Fruit fly (Drosophila melanogaster) whole organism, wandering third instar larva: ENCODE data around the gene Elo68beta.

Experiments used
- HLH106 ChIP-seq: fragments of 200-800 bp; optimal IDR thresholded peaks from 3 replicates; lab custom pipeline; 2019; ENCODE audit warnings: missing biosample characterization, mild to moderate bottlenecking, missing genetic modification characterization, moderate library complexity
- brk ChIP-seq: fragments of 200-800 bp; sonication (Bioruptor generic); optimal IDR thresholded peaks from 2 replicates; lab custom pipeline; 2016; ENCODE audit warnings: missing biosample characterization, mild to moderate bottlenecking, missing genetic modification characterization
- pan ChIP-seq: fragments of >200 bp; optimal IDR thresholded peaks from 2 replicates; lab custom pipeline; 2017

DNA sequence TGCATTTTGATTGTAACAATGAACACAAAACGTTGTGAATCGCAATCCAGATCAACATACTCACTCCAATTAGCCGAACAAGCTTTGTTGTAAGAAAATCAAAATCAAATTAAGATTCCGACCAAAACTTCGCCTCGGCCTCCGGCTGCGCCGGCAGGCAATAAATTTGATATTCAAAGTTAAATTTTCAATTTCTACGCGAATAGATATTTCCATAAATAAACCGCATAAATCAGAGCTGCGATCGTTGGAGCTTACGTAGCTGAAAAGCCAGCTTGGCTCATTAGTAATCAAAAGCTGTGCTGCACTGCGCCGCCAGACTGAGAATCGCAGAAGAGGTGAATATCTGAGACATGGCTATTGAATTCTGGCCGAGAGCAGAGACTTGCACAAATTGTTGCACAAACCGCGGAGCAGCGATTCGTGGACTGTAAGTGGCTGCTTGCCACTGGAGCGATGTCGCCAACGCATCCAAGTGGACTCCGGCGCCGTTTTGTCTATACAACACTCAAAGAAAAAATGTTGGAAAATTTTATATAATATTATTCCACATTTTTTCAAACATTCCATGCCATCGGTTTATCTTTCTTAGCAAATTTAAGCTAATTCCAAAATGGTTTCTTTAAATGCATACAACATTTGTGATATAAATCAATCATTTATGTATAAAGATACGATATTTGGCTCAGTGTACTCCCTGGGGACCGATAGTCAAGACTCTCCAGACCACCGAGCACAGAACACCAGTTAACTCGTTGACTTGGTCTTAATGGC, 47.2 kb upstream of the Elo68beta start:
- TF ChIP-seq HLH106 (tag; lab: Kevin White, UChicago) (no peak), pan (no peak), brk (GFP tag; lab: Kevin White, UChicago) (no peak)
